Fruit fly (Drosophila melanogaster) whole organism: ENCODE results near the gene CG4186.

ENCODE experiments used
- CG8478 ChIP-seq: fragments of >200 bp; optimal IDR thresholded peaks from 2 replicates; lab custom pipeline; 2018; ENCODE audit warnings: inconsistent platforms
- Dll ChIP-seq: fragments of >200 bp; optimal IDR thresholded peaks from 2 replicates; lab custom pipeline; 2017
- EcR ChIP-seq, 2 experiments: fragments of >200 bp; optimal IDR thresholded peaks; 2 replicates each; lab custom pipeline; 2017; ENCODE audit warnings: missing biosample characterization in 2 of 2, missing genetic modification characterization in 2 of 2, missing genetic modification reagents in 2 of 2
- pan ChIP-seq: fragments of >200 bp; optimal IDR thresholded peaks from 2 replicates; lab custom pipeline; 2017
- psq ChIP-seq: fragments of >200 bp; optimal IDR thresholded peaks from 2 replicates; lab custom pipeline; 2017
- usp ChIP-seq: fragments of >200 bp; optimal IDR thresholded peaks from 2 replicates; lab custom pipeline; 2017; ENCODE audit warnings: missing biosample characterization, missing genetic modification characterization, mixed read lengths

- TF ChIP-seq pan (lab: Kevin White, UChicago) (no peak), EcR (GFP tag; optimal IDR thresholded peaks at IDR 0.05; lab: Kevin White, UChicago) (no peak), Dll (lab: Kevin White, UChicago) (no peak), psq (lab: Kevin White, UChicago) (no peak), usp (GFP tag; lab: Kevin White, UChicago) (no peak), CG8478 (lab: Kevin White, UChicago) (no peak)
Observed at dm6 chr3L:20736266-20736665, 33.1 kb upstream of the CG4186 start.
